Worm (Caenorhabditis elegans): Measurements from ENCODE around the gene Y53C12A.3.

DNA sequence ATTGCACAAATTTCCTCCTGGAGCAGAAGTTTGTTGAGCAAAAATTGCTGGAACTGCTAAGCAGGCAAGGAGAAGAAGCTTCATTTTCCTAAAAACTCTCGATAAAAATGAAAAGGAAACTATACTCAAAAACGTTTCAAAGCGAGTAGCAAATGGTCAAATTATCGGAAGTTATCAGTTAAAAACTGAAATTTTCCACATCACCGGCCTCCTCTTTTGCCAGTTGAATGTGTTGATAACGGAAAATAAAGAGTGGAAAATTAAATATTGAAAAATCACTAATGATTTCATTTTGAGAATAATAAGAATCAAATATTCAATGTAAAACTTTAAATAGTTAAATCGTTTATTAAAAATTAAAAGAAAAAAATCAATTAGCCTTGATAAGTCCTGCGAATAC is 47.1 kb downstream of the Y53C12A.3 start, which contains the start of gene ZK1320.2:
- TF ChIP-seq pha-4 (tag; optimal IDR thresholded peaks at IDR 0.05) (no peak), pqm-1 (tag; optimal IDR thresholded peaks at IDR 0.05) (peak; percentile 42), nhr-11 (tag; optimal IDR thresholded peaks at IDR 0.05) (no peak), nhr-76 (tag; optimal IDR thresholded peaks at IDR 0.05) (no peak), jun-1 (tag; optimal IDR thresholded peaks at IDR 0.05) (no peak), fos-1 (tag; optimal IDR thresholded peaks at IDR 0.05) (no peak), ztf-11 (tag; optimal IDR thresholded peaks at IDR 0.05) (no peak), aly-2 (tag; optimal IDR thresholded peaks at IDR 0.05) (no peak), ZK546.5 (tag; optimal IDR thresholded peaks at IDR 0.05) (no peak), ceh-82 (tag; optimal IDR thresholded peaks at IDR 0.05) (no peak), ztf-4 (tag; optimal IDR thresholded peaks at IDR 0.05) (no peak), unc-62 (GFP tag; optimal IDR thresholded peaks at IDR 0.05) (no peak), tbx-2 (tag; optimal IDR thresholded peaks at IDR 0.05) (no peak), ama-1 (optimal IDR thresholded peaks at IDR 0.05) (no peak)

All from whole organism, L3 larva.